Fruit fly (Drosophila melanogaster) whole organism, embryonic: ENCODE results near the gene fkh.

ENCODE experiments used
- Atf3 ChIP-seq: fragments of 200-800 bp; sonication (Bioruptor generic); optimal IDR thresholded peaks from 3 replicates; lab custom pipeline; 2016; ENCODE audit warnings: missing biosample characterization, missing genetic modification characterization
- BEAF-32 ChIP-seq: fragments of 200-800 bp; sonication (Bioruptor generic); optimal IDR thresholded peaks from 3 replicates; lab custom pipeline; 2017; ENCODE audit warnings: missing biosample characterization, missing genetic modification characterization, mild to moderate bottlenecking, moderate library complexity, missing genetic modification reagents
- CG10267 ChIP-seq: fragments of 200-800 bp; sonication (Bioruptor generic); optimal IDR thresholded peaks from 2 replicates; lab custom pipeline; 2018; ENCODE audit warnings: missing biosample characterization, mild to moderate bottlenecking, missing genetic modification characterization, moderate library complexity
- CG1233 ChIP-seq: fragments of 200-800 bp; sonication (Bioruptor generic); optimal IDR thresholded peaks from 4 replicates; lab custom pipeline; 2018; ENCODE audit warnings: missing biosample characterization, mild to moderate bottlenecking, missing genetic modification characterization
- CG12659 ChIP-seq: fragments of 200-800 bp; sonication (Bioruptor generic); optimal IDR thresholded peaks from 3 replicates; lab custom pipeline; 2017; ENCODE audit warnings: mild to moderate bottlenecking, missing biosample characterization, missing genetic modification reagents, missing genetic modification characterization
- CG15696 ChIP-seq: fragments of 200-800 bp; sonication (Bioruptor generic); optimal IDR thresholded peaks from 2 replicates; lab custom pipeline; 2019; ENCODE audit warnings: missing biosample characterization, mild to moderate bottlenecking, missing genetic modification characterization, moderate library complexity
- CG16813 ChIP-seq: fragments of 200-800 bp; sonication (Bioruptor generic); IDR thresholded peaks from 3 replicates; pipeline ENCODE4 v1.3.6; 2022; ENCODE audit warnings: missing biosample characterization, missing genetic modification characterization; ENCODE audit not compliant: partially characterized antibody
- CG16815 ChIP-seq: fragments of 200-800 bp; sonication (Bioruptor generic); optimal IDR thresholded peaks from 3 replicates; lab custom pipeline; 2017; ENCODE audit warnings: missing biosample characterization, mild to moderate bottlenecking, missing genetic modification characterization
- CG17612 ChIP-seq: fragments of 200-800 bp; sonication (Bioruptor generic); IDR thresholded peaks from 2 replicates; pipeline ENCODE4 v1.3.6; 2022; ENCODE audit warnings: missing biosample characterization, missing genetic modification characterization
- CG17802 ChIP-seq: fragments of 200-800 bp; sonication (Bioruptor generic); optimal IDR thresholded peaks from 2 replicates; lab custom pipeline; 2018; ENCODE audit warnings: missing biosample characterization, mild to moderate bottlenecking, missing genetic modification characterization, moderate library complexity
- CG17829 ChIP-seq: fragments of 200-800 bp; optimal IDR thresholded peaks from 2 replicates; lab custom pipeline; 2019; ENCODE audit warnings: missing biosample characterization, mild to moderate bottlenecking, missing genetic modification characterization, moderate library complexity
- CG18011 ChIP-seq: fragments of 200-800 bp; sonication (Bioruptor generic); optimal IDR thresholded peaks from 2 replicates; lab custom pipeline; 2017; ENCODE audit warnings: missing biosample characterization, missing genetic modification characterization, mild to moderate bottlenecking, moderate library complexity, missing genotype
- CG1832 ChIP-seq: fragments of 200-800 bp; sonication (Bioruptor generic); optimal IDR thresholded peaks from 2 replicates; lab custom pipeline; 2017; ENCODE audit warnings: missing biosample characterization, mild to moderate bottlenecking, missing genetic modification characterization, inconsistent platforms
- CG2120 ChIP-seq: fragments of 200-800 bp; sonication (Bioruptor generic); optimal IDR thresholded peaks from 3 replicates; lab custom pipeline; 2016; ENCODE audit warnings: missing biosample characterization, missing genetic modification characterization
- CG2875 ChIP-seq: fragments of 200-800 bp; sonication (Bioruptor generic); optimal IDR thresholded peaks from 2 replicates; lab custom pipeline; 2017; ENCODE audit warnings: missing biosample characterization, mild to moderate bottlenecking, missing genetic modification characterization, missing genetic modification reagents
- CG30020 ChIP-seq: fragments of 200-800 bp; optimal IDR thresholded peaks from 2 replicates; lab custom pipeline; 2019; ENCODE audit warnings: missing biosample characterization, mild to moderate bottlenecking, missing genetic modification characterization, moderate library complexity
- CG3065 ChIP-seq: fragments of 200-800 bp; sonication (Bioruptor generic); optimal IDR thresholded peaks from 2 replicates; lab custom pipeline; 2016; ENCODE audit warnings: missing biosample characterization, missing genetic modification characterization
- CG7357 ChIP-seq: fragments of 200-800 bp; sonication (Bioruptor generic); IDR thresholded peaks from 3 replicates; pipeline ENCODE4 v1.3.6; 2022; ENCODE audit warnings: missing biosample characterization, missing genetic modification characterization
- CG7556 ChIP-seq: fragments of 200-800 bp; sonication (Bioruptor generic); optimal IDR thresholded peaks from 2 replicates; lab custom pipeline; 2017; ENCODE audit warnings: missing biosample characterization, mild to moderate bottlenecking, missing genetic modification characterization
- Camta ChIP-seq: fragments of 200-800 bp; sonication (Bioruptor generic); optimal IDR thresholded peaks from 2 replicates; lab custom pipeline; 2016; ENCODE audit warnings: missing biosample characterization, missing genetic modification characterization
- D ChIP-seq, 2 experiments: fragments of 200-800 bp in 1 of 2; fragments of >200 bp in 1 of 2; sonication (Bioruptor generic) in 1 of 2; optimal IDR thresholded peaks; 2 replicates in 1 of 2; 3 replicates in 1 of 2; lab custom pipeline; 2017; ENCODE audit warnings: mild to moderate bottlenecking in 1 of 2, missing biosample characterization in 1 of 2, missing genetic modification characterization in 1 of 2, missing genetic modification reagents in 1 of 2
- Gsc ChIP-seq: fragments of 200-800 bp; sonication (Bioruptor generic); IDR thresholded peaks from 2 replicates; pipeline ENCODE4 v1.3.6; 2022; ENCODE audit warnings: missing biosample characterization, missing genetic modification characterization
- Hand ChIP-seq: fragments of 200-800 bp; sonication (Bioruptor generic); optimal IDR thresholded peaks from 2 replicates; lab custom pipeline; 2017; ENCODE audit warnings: mild to moderate bottlenecking, missing biosample characterization, missing genetic modification reagents, missing genetic modification characterization
- Kr ChIP-seq: fragments of 200-800 bp; sonication (Bioruptor generic); optimal IDR thresholded peaks from 2 replicates; lab custom pipeline; 2017; ENCODE audit warnings: missing biosample characterization, mild to moderate bottlenecking, missing genetic modification characterization
- MTF-1 ChIP-seq: fragments of 200-800 bp; sonication (Bioruptor generic); optimal IDR thresholded peaks from 2 replicates; lab custom pipeline; 2018; ENCODE audit warnings: missing biosample characterization, mild to moderate bottlenecking, missing genetic modification characterization, borderline replicate concordance
- Med ChIP-seq: fragments of 200-800 bp; sonication (Bioruptor generic); peaks from one replicate; lab custom pipeline; 2016; ENCODE audit warnings: missing biosample characterization, missing genetic modification characterization, mild to moderate bottlenecking, inconsistent platforms, moderate library complexity
- Mrtf ChIP-seq: fragments of 200-800 bp; sonication (Bioruptor generic); IDR thresholded peaks from 3 replicates; pipeline ENCODE4 v1.3.6; 2022; ENCODE audit warnings: missing biosample characterization, missing genetic modification characterization
- Trl ChIP-seq, 3 experiments: fragments of >200 bp in 2 of 3; fragments of 200-800 bp in 1 of 3; sonication (Bioruptor generic) in 1 of 3; optimal IDR thresholded peaks; 2 replicates in 1 of 3; 3 replicates in 2 of 3; lab custom pipeline; 2016 to 2017; ENCODE audit warnings: missing biosample characterization in 1 of 3, missing genetic modification characterization in 1 of 3
- al ChIP-seq: fragments of 200-800 bp; sonication (Bioruptor generic); IDR thresholded peaks from 2 replicates; pipeline ENCODE4 v1.3.6; 2022; ENCODE audit warnings: missing biosample characterization, missing genetic modification characterization
- amos ChIP-seq: fragments of 200-800 bp; sonication (Bioruptor generic); IDR thresholded peaks from 2 replicates; pipeline ENCODE4 v1.3.6; 2022; ENCODE audit warnings: missing biosample characterization, missing genetic modification characterization; ENCODE audit not compliant: partially characterized antibody
- bcd ChIP-seq: fragments of 200-800 bp; sonication (Bioruptor generic); optimal IDR thresholded peaks from 2 replicates; lab custom pipeline; 2017; ENCODE audit warnings: missing biosample characterization, mild to moderate bottlenecking, missing genetic modification characterization
- cwo ChIP-seq: fragments of 200-800 bp; sonication (Bioruptor generic); optimal IDR thresholded peaks from 3 replicates; lab custom pipeline; 2017; ENCODE audit warnings: missing biosample characterization, missing genetic modification characterization, mild to moderate bottlenecking, moderate library complexity, missing genetic modification reagents
- emc ChIP-seq: fragments of 200-800 bp; sonication (Bioruptor generic); optimal IDR thresholded peaks from 2 replicates; lab custom pipeline; 2016; ENCODE audit warnings: missing biosample characterization, missing genetic modification characterization
- fd102C ChIP-seq: fragments of 200-800 bp; sonication (Bioruptor generic); optimal IDR thresholded peaks from 2 replicates; lab custom pipeline; 2018; ENCODE audit warnings: missing biosample characterization, mild to moderate bottlenecking, missing genetic modification characterization, moderate library complexity
- gem ChIP-seq: fragments of 200-800 bp; sonication (Bioruptor generic); optimal IDR thresholded peaks from 2 replicates; lab custom pipeline; 2019; ENCODE audit warnings: missing biosample characterization, mild to moderate bottlenecking, missing genetic modification characterization, moderate library complexity
- h ChIP-seq: fragments of >200 bp; optimal IDR thresholded peaks from 2 replicates; lab custom pipeline; 2017
- insv ChIP-seq, 2 experiments: fragments of 200-800 bp; sonication (Bioruptor generic); optimal IDR thresholded peaks; 3 replicates each; lab custom pipeline; 2016 to 2018; ENCODE audit warnings: missing biosample characterization in 2 of 2, missing genetic modification characterization in 2 of 2
- mam ChIP-seq: fragments of 200-800 bp; sonication (Bioruptor generic); optimal IDR thresholded peaks from 3 replicates; lab custom pipeline; 2016; ENCODE audit warnings: missing biosample characterization, missing genetic modification characterization
- mld ChIP-seq: fragments of 200-800 bp; sonication (Bioruptor generic); IDR thresholded peaks from 3 replicates; pipeline ENCODE4 v1.3.6; 2022; ENCODE audit warnings: missing biosample characterization, missing genetic modification characterization; ENCODE audit not compliant: partially characterized antibody
- nau ChIP-seq: fragments of 200-800 bp; sonication (Bioruptor generic); optimal IDR thresholded peaks from 3 replicates; lab custom pipeline; 2017; ENCODE audit warnings: missing biosample characterization, mild to moderate bottlenecking, missing genetic modification characterization, missing genetic modification reagents
- onecut ChIP-seq: fragments of 200-800 bp; sonication (Bioruptor generic); IDR thresholded peaks from 2 replicates; pipeline ENCODE4 v1.3.6; 2022; ENCODE audit warnings: missing biosample characterization, missing genetic modification characterization
- pan ChIP-seq, 4 experiments: fragments of >200 bp in 3 of 4; fragments of 200-800 bp in 1 of 4; sonication (Bioruptor generic) in 1 of 4; optimal IDR thresholded peaks in 3 of 4; IDR thresholded peaks in 1 of 4; 2 replicates each; pipeline versions ENCODE4 v1.3.6 to Lab custom; 2017 to 2022; ENCODE audit warnings: missing biosample characterization in 2 of 4, missing genetic modification characterization in 2 of 4, mixed read lengths in 1 of 4
- peb ChIP-seq: fragments of 200-800 bp; sonication (Bioruptor generic); IDR thresholded peaks from 2 replicates; pipeline ENCODE4 v1.3.6; 2022; ENCODE audit warnings: missing biosample characterization, missing genetic modification characterization
- phol ChIP-seq: fragments of 200-800 bp; sonication (Bioruptor generic); optimal IDR thresholded peaks from 3 replicates; lab custom pipeline; 2018; ENCODE audit warnings: missing biosample characterization, mild to moderate bottlenecking, missing genetic modification characterization, moderate library complexity
- prd ChIP-seq, 3 experiments: fragments of >200 bp in 2 of 3; fragments of 200-800 bp in 1 of 3; sonication (Bioruptor generic) in 1 of 3; optimal IDR thresholded peaks in 2 of 3; IDR thresholded peaks in 1 of 3; 2 replicates in 2 of 3; 3 replicates in 1 of 3; pipeline versions ENCODE4 v1.3.6 to Lab custom; 2017 to 2022; ENCODE audit warnings: missing biosample characterization in 1 of 3, missing genetic modification characterization in 1 of 3
- tgo ChIP-seq: fragments of 200-800 bp; sonication (Bioruptor generic); IDR thresholded peaks from 3 replicates; pipeline ENCODE4 v1.3.6; 2022; ENCODE audit warnings: missing biosample characterization, missing genetic modification characterization
- tll ChIP-seq, 2 experiments: fragments of 200-800 bp in 1 of 2; fragments of >200 bp in 1 of 2; sonication (Bioruptor generic) in 1 of 2; optimal IDR thresholded peaks; 2 replicates each; lab custom pipeline; 2017 to 2019; ENCODE audit warnings: missing biosample characterization in 2 of 2, missing genetic modification characterization in 2 of 2, mild to moderate bottlenecking in 1 of 2, moderate library complexity in 1 of 2
- trem ChIP-seq: fragments of 200-800 bp; optimal IDR thresholded peaks from 3 replicates; lab custom pipeline; 2019; ENCODE audit warnings: missing biosample characterization, mild to moderate bottlenecking, missing genetic modification characterization, moderate library complexity

Gene fkh

DNA sequence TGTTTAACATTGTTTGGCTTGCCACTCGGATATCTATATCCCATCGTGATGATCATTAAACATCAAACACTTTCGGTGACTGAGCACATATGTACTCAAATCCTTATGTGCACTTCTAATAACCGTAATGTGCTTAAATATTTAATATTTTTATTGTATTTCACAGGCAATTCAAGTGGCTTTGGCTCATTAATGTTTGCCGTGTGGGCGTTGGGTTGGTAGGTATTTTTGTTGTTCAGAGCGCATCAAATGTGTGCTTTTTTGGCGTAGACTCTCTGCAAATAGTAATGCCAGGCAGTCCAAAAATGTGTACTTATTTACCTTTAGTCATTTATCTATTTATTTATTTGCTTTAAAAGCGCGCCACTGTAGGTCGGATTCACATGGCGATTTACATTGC, 1.9 kb upstream of the fkh start (continued):
- no peak for TF ChIP-seq emc (GFP tag; lab: Kevin White, UChicago)
- TF ChIP-seq mam: no peak
- TF ChIP-seq Gsc (GFP tag; lab: Robert Waterston, UW): no peak
- no peak for TF ChIP-seq CG17802 (tag; lab: Kevin White, UChicago)
- no peak for TF ChIP-seq CG17612
- no peak for TF ChIP-seq mld (GFP tag; lab: Robert Waterston, UW)
- peak; percentile 24 for TF ChIP-seq CG12659
- no peak for TF ChIP-seq CG30020 (tag; lab: Kevin White, UChicago)
- TF ChIP-seq CG1832 (GFP tag; lab: Kevin White, UChicago): no peak
- TF ChIP-seq trem (tag; lab: Kevin White, UChicago): no peak
- peak; percentile 73 for TF ChIP-seq Med (GFP tag; lab: Kevin White, UChicago)
- no peak for TF ChIP-seq amos (GFP tag; lab: Robert Waterston, UW)
- TF ChIP-seq phol: no peak
- no peak for TF ChIP-seq Mrtf
- no peak for TF ChIP-seq CG2875 (GFP tag; lab: Kevin White, UChicago)
- no peak for TF ChIP-seq Hand (GFP tag; lab: Kevin White, UChicago)
- TF ChIP-seq D (optimal IDR thresholded peaks at IDR 0.05; lab: Kevin White, UChicago): no peak
- no peak for TF ChIP-seq D (GFP tag; optimal IDR thresholded peaks at IDR 0.05; lab: Kevin White, UChicago)
- TF ChIP-seq CG16813: no peak
- no peak for TF ChIP-seq onecut (GFP tag; lab: Robert Waterston, UW)
- no peak for TF ChIP-seq Atf3
- no peak for TF ChIP-seq insv (GFP tag; optimal IDR thresholded peaks at IDR 0.05; lab: Kevin White, UChicago)
- TF ChIP-seq Camta (GFP tag; lab: Kevin White, UChicago): no peak
- TF ChIP-seq al (GFP tag; lab: Robert Waterston, UW): no peak
- TF ChIP-seq tgo (GFP tag; lab: Robert Waterston, UW): no peak
- no peak for TF ChIP-seq CG17829 (tag; lab: Kevin White, UChicago)
- TF ChIP-seq CG18011 (GFP tag; lab: Kevin White, UChicago): no peak
- peak; percentile 18 for TF ChIP-seq nau (GFP tag; lab: Kevin White, UChicago)
- no peak for TF ChIP-seq CG7556
- no peak for TF ChIP-seq bcd (GFP tag; lab: Kevin White, UChicago)
- no peak for TF ChIP-seq CG10267 (tag; lab: Kevin White, UChicago)
- no peak for TF ChIP-seq BEAF-32
- TF ChIP-seq CG3065 (GFP tag; lab: Kevin White, UChicago): no peak
- TF ChIP-seq cwo (GFP tag; lab: Kevin White, UChicago): no peak
- no peak for TF ChIP-seq peb (GFP tag; lab: Robert Waterston, UW)
- TF ChIP-seq Trl (optimal IDR thresholded peaks at IDR 0.05; lab: Kevin White, UChicago): no peak
- no peak for TF ChIP-seq Trl (GFP tag; optimal IDR thresholded peaks at IDR 0.05; lab: Kevin White, UChicago)
- TF ChIP-seq CG15696 (tag; lab: Kevin White, UChicago): peak; percentile 72
- no peak for TF ChIP-seq Kr (GFP tag; lab: Kevin White, UChicago)
- TF ChIP-seq CG16815 (GFP tag; lab: Kevin White, UChicago): no peak
- TF ChIP-seq CG1233: peak; percentile 15
- no peak for TF ChIP-seq pan (optimal IDR thresholded peaks at IDR 0.05; lab: Kevin White, UChicago)
- peak in 1 of 2 experiments; percentile 28 for TF ChIP-seq pan (GFP tag; optimal IDR thresholded peaks at IDR 0.05 in 1 of 2, IDR thresholded peaks at IDR 0.05 in 1 of 2)
- TF ChIP-seq tll (GFP tag; optimal IDR thresholded peaks at IDR 0.05; lab: Kevin White, UChicago): no peak
- TF ChIP-seq fd102C (GFP tag; lab: Kevin White, UChicago): no peak
- no peak for TF ChIP-seq CG7357 (GFP tag; lab: Robert Waterston, UW)
- TF ChIP-seq prd (optimal IDR thresholded peaks at IDR 0.05; lab: Kevin White, UChicago): no peak
- TF ChIP-seq prd (GFP tag; IDR thresholded peaks at IDR 0.05; lab: Robert Waterston, UW): no peak
- TF ChIP-seq CG2120 (GFP tag; lab: Kevin White, UChicago): peak; percentile 9
- TF ChIP-seq MTF-1 (GFP tag; lab: Kevin White, UChicago): no peak
- TF ChIP-seq gem (tag; lab: Kevin White, UChicago): peak; percentile 54
- TF ChIP-seq h (lab: Kevin White, UChicago): no peak
